Fruit fly (Drosophila melanogaster): ENCODE data around the gene CG42592.

- TF ChIP-seq CG4496 (GFP tag; IDR thresholded peaks at IDR 0.05) (no peak), CG32121 (GFP tag; IDR thresholded peaks at IDR 0.05) (no peak), Pif1B (GFP tag; optimal IDR thresholded peaks at IDR 0.05) (no peak), CG34367 (tag; optimal IDR thresholded peaks at IDR 0.05) (no peak), Pif1A (GFP tag; optimal IDR thresholded peaks at IDR 0.05) (no peak), CG12605 (GFP tag; IDR thresholded peaks at IDR 0.05) (no peak), CG8301 (tag; optimal IDR thresholded peaks at IDR 0.05) (no peak), gl (tag; optimal IDR thresholded peaks at IDR 0.05) (no peak), EcR (GFP tag; optimal IDR thresholded peaks at IDR 0.05) (no peak), CG9948 (tag; optimal IDR thresholded peaks at IDR 0.05) (no peak), fd96Ca (GFP tag; IDR thresholded peaks at IDR 0.05) (no peak)
Observed at dm6 chr3R:29790183-29790582, 45.9 kb downstream of the CG42592 start.
